Worm (Caenorhabditis elegans) whole organism, L4 larva: ENCODE results near the gene dex-1.

Source experiments
- F10B5.3 ChIP-seq: sonication (generic microtip); optimal IDR thresholded peaks from 2 replicates; lab custom pipeline; 2016; ENCODE audit warnings: mild to moderate bottlenecking, missing genetic modification characterization, missing compliant biosample characterization
- F26F4.8 ChIP-seq: fragments of 200-800 bp; sonication (Bioruptor generic); conservative IDR thresholded peaks from 2 replicates; pipeline ENCODE4 v1.3.6; 2022; ENCODE audit warnings: missing genetic modification characterization, missing compliant biosample characterization
- F37D6.2 ChIP-seq: sonication (generic microtip); optimal IDR thresholded peaks from 2 replicates; lab custom pipeline; 2016; ENCODE audit warnings: mild to moderate bottlenecking, missing genetic modification characterization, missing compliant biosample characterization
- R02D3.7 ChIP-seq: fragments of 150-350 bp; sonication (generic microtip); optimal IDR thresholded peaks from 3 replicates; lab custom pipeline; 2014; ENCODE audit warnings: missing biosample characterization, missing genetic modification characterization
- T20F7.1 ChIP-seq: fragments of 200-800 bp; sonication (Bioruptor generic); optimal IDR thresholded peaks from 2 replicates; lab custom pipeline; 2018; ENCODE audit warnings: mild to moderate bottlenecking, missing genetic modification characterization, missing compliant biosample characterization
- Y105C5A.15 ChIP-seq: fragments of 200-800 bp; sonication (Bioruptor generic); IDR thresholded peaks from 2 replicates; pipeline ENCODE4 v1.3.6; 2022; ENCODE audit warnings: missing genetic modification characterization, missing compliant biosample characterization
- Y48G9A.11 ChIP-seq: fragments of 200-800 bp; sonication (Bioruptor generic); IDR thresholded peaks from 2 replicates; pipeline ENCODE4 v1.3.6; 2022; ENCODE audit warnings: missing genetic modification reagents, missing genetic modification characterization, missing compliant biosample characterization
- aly-2 ChIP-seq: sonication (generic microtip); optimal IDR thresholded peaks from 2 replicates; lab custom pipeline; 2018; ENCODE audit warnings: missing biosample characterization, missing genetic modification characterization
- arid-1 ChIP-seq: fragments of 200-800 bp; sonication (Bioruptor generic); conservative IDR thresholded peaks from 2 replicates; pipeline ENCODE4 v1.3.6; 2022; ENCODE audit warnings: missing genetic modification reagents, missing genetic modification characterization, missing compliant biosample characterization
- attf-4 ChIP-seq: sonication (generic microtip); optimal IDR thresholded peaks from 3 replicates; lab custom pipeline; 2017; ENCODE audit warnings: missing biosample characterization, missing genetic modification characterization
- ceh-28 ChIP-seq: fragments of 150-350 bp; optimal IDR thresholded peaks from 2 replicates; lab custom pipeline; 2014; ENCODE audit warnings: missing biosample characterization, missing genetic modification reagents, missing genetic modification characterization
- ceh-32 ChIP-seq: sonication (generic microtip); optimal IDR thresholded peaks from 2 replicates; lab custom pipeline; 2016; ENCODE audit warnings: mild to moderate bottlenecking, missing genetic modification characterization, missing compliant biosample characterization; ENCODE audit not compliant: poor library complexity
- ces-1 ChIP-seq: fragments of 150-350 bp; sonication (generic microtip); optimal IDR thresholded peaks from 4 replicates; lab custom pipeline; 2014; ENCODE audit warnings: missing biosample characterization, missing genetic modification reagents, missing genetic modification characterization
- ctbp-1 ChIP-seq: fragments of 200-800 bp; sonication (Bioruptor generic); IDR thresholded peaks from 2 replicates; pipeline ENCODE4 v1.3.6; 2022; ENCODE audit warnings: missing genetic modification reagents, missing genetic modification characterization, missing compliant biosample characterization
- daf-12 ChIP-seq: fragments of 150-350 bp; optimal IDR thresholded peaks from 2 replicates; lab custom pipeline; 2014; ENCODE audit warnings: missing biosample characterization, missing genetic modification reagents, missing genetic modification characterization
- daf-8 ChIP-seq: fragments of 200-800 bp; sonication (Bioruptor generic); IDR thresholded peaks from 2 replicates; pipeline ENCODE4 v1.3.6; 2022; ENCODE audit warnings: missing genetic modification characterization, missing compliant biosample characterization
- dmd-8 ChIP-seq: fragments of 200-800 bp; sonication (Bioruptor generic); IDR thresholded peaks from 2 replicates; pipeline ENCODE4 v1.3.6; 2022; ENCODE audit warnings: missing genetic modification characterization, missing compliant biosample characterization
- dmd-9 ChIP-seq: fragments of 200-800 bp; sonication (Bioruptor generic); IDR thresholded peaks from 2 replicates; pipeline ENCODE4 v1.3.6; 2022; ENCODE audit warnings: missing genetic modification reagents, missing genetic modification characterization, missing compliant biosample characterization
- dve-1 ChIP-seq: sonication (generic microtip); optimal IDR thresholded peaks from 2 replicates; lab custom pipeline; 2017; ENCODE audit warnings: antibody characterized with exemption, mild to moderate bottlenecking, missing genetic modification characterization, missing compliant biosample characterization; ENCODE audit not compliant: insufficient read depth
- fkh-10 ChIP-seq: fragments of 150-350 bp; optimal IDR thresholded peaks from 2 replicates; lab custom pipeline; 2014; ENCODE audit warnings: missing biosample characterization, missing genetic modification reagents, missing genetic modification characterization
- fos-1 ChIP-seq: fragments of 150-350 bp; optimal IDR thresholded peaks from 2 replicates; lab custom pipeline; 2014; ENCODE audit warnings: missing biosample characterization, missing genetic modification characterization
- hlh-11 ChIP-seq: fragments of 200-800 bp; sonication (Bioruptor generic); optimal IDR thresholded peaks from 2 replicates; lab custom pipeline; 2018; ENCODE audit warnings: mild to moderate bottlenecking, missing genetic modification characterization, missing compliant biosample characterization
- hlh-30 ChIP-seq: sonication (generic microtip); optimal IDR thresholded peaks from 2 replicates; lab custom pipeline; 2017; ENCODE audit warnings: antibody characterized with exemption, mild to moderate bottlenecking, missing genetic modification characterization, missing compliant biosample characterization; ENCODE audit not compliant: insufficient read depth
- jun-1 ChIP-seq: fragments of 150-350 bp; optimal IDR thresholded peaks from 2 replicates; lab custom pipeline; 2014; ENCODE audit warnings: missing biosample characterization, missing genetic modification reagents, missing genetic modification characterization
- lin-29 ChIP-seq: fragments of 200-800 bp; sonication (Bioruptor generic); IDR thresholded peaks from 2 replicates; pipeline ENCODE4 v1.3.6; 2022; ENCODE audit warnings: missing genetic modification reagents, missing genetic modification characterization, missing compliant biosample characterization
- lin-38 ChIP-seq: fragments of 200-800 bp; sonication (Bioruptor generic); IDR thresholded peaks from 2 replicates; pipeline ENCODE4 v1.3.6; 2022; ENCODE audit warnings: missing genetic modification reagents, missing genetic modification characterization, missing compliant biosample characterization
- lin-39 ChIP-seq: fragments of 150-350 bp; optimal IDR thresholded peaks from 2 replicates; lab custom pipeline; 2014; ENCODE audit warnings: missing biosample characterization, missing genetic modification reagents, missing genetic modification characterization
- lsy-2 ChIP-seq, 2 experiments: fragments of 150-350 bp in 1 of 2; sonication (generic microtip) in 1 of 2; optimal IDR thresholded peaks; 2 replicates each; lab custom pipeline; 2014 to 2017; ENCODE audit warnings: missing biosample characterization in 2 of 2, missing genetic modification characterization in 2 of 2
- madf-5 ChIP-seq, 2 experiments: fragments of 200-800 bp; sonication (Bioruptor generic); IDR thresholded peaks; 2 replicates each; pipeline ENCODE4 v1.3.6; 2022; ENCODE audit warnings: missing compliant biosample characterization in 2 of 2, missing genetic modification characterization in 2 of 2
- mdt-29 ChIP-seq: fragments of 200-800 bp; sonication (Bioruptor generic); IDR thresholded peaks from 2 replicates; pipeline ENCODE4 v1.3.6; 2022; ENCODE audit warnings: missing genetic modification reagents, missing genetic modification characterization, missing compliant biosample characterization
- mep-1 ChIP-seq: fragments of 150-350 bp; sonication (generic microtip); optimal IDR thresholded peaks from 3 replicates; lab custom pipeline; 2014; ENCODE audit warnings: missing biosample characterization, missing genetic modification characterization
- mxl-2 ChIP-seq: fragments of 200-800 bp; sonication (Bioruptor generic); conservative IDR thresholded peaks from 2 replicates; pipeline ENCODE4 v1.3.6; 2022; ENCODE audit warnings: missing genetic modification reagents, missing genetic modification characterization, missing compliant biosample characterization
- mxl-3 ChIP-seq: fragments of 200-800 bp; sonication (Bioruptor generic); optimal IDR thresholded peaks from 2 replicates; lab custom pipeline; 2018; ENCODE audit warnings: mild to moderate bottlenecking, missing genetic modification characterization, missing compliant biosample characterization
- nhr-11 ChIP-seq: fragments of 150-350 bp; optimal IDR thresholded peaks from 2 replicates; lab custom pipeline; 2014; ENCODE audit warnings: missing biosample characterization, missing genetic modification characterization
- nhr-111 ChIP-seq: fragments of 200-800 bp; sonication (Bioruptor generic); optimal IDR thresholded peaks from 2 replicates; lab custom pipeline; 2018; ENCODE audit warnings: mild to moderate bottlenecking, missing genetic modification characterization, missing compliant biosample characterization
- nhr-28 ChIP-seq: fragments of 150-350 bp; optimal IDR thresholded peaks from 2 replicates; lab custom pipeline; 2014; ENCODE audit warnings: missing biosample characterization, missing genetic modification characterization
- nhr-42 ChIP-seq: fragments of 200-800 bp; sonication (Bioruptor generic); IDR thresholded peaks from 2 replicates; pipeline ENCODE4 v1.3.6; 2022; ENCODE audit warnings: missing genetic modification characterization, missing compliant biosample characterization
- nhr-48 ChIP-seq: sonication (generic microtip); optimal IDR thresholded peaks from 2 replicates; lab custom pipeline; 2016; ENCODE audit warnings: mild to moderate bottlenecking, missing genetic modification characterization, missing compliant biosample characterization
- nhr-6 ChIP-seq: fragments of 150-350 bp; optimal IDR thresholded peaks from 2 replicates; lab custom pipeline; 2014; ENCODE audit warnings: missing biosample characterization, missing genetic modification characterization
- saeg-2 ChIP-seq: fragments of 200-800 bp; sonication (Bioruptor generic); IDR thresholded peaks from 2 replicates; pipeline ENCODE4 v1.3.6; 2022; ENCODE audit warnings: missing genetic modification reagents, missing genetic modification characterization, missing compliant biosample characterization
- spr-3 ChIP-seq: fragments of 200-800 bp; sonication (Bioruptor generic); optimal IDR thresholded peaks from 2 replicates; lab custom pipeline; 2018; ENCODE audit warnings: mild to moderate bottlenecking, missing genetic modification characterization, missing compliant biosample characterization
- tag-97 ChIP-seq: fragments of 200-800 bp; sonication (Bioruptor generic); IDR thresholded peaks from 2 replicates; pipeline ENCODE4 v1.3.6; 2022; ENCODE audit warnings: missing genetic modification characterization, missing compliant biosample characterization
- tra-1 ChIP-seq: fragments of 200-800 bp; sonication (Bioruptor generic); IDR thresholded peaks from 2 replicates; pipeline ENCODE4 v1.3.6; 2022; ENCODE audit warnings: missing genetic modification reagents, missing genetic modification characterization, missing compliant biosample characterization
- unc-39 ChIP-seq: sonication (generic microtip); optimal IDR thresholded peaks from 2 replicates; lab custom pipeline; 2017; ENCODE audit warnings: missing biosample characterization, missing genetic modification characterization
- unc-62 ChIP-seq, 3 experiments: fragments of 150-350 bp in 1 of 3; sonication (generic microtip); optimal IDR thresholded peaks in 2 of 3; peaks in 1 of 3; 1 replicate in 1 of 3; 2 replicates in 2 of 3; lab custom pipeline; 2014 to 2017; ENCODE audit warnings: missing biosample characterization in 3 of 3, missing genetic modification characterization in 3 of 3, missing genetic modification reagents in 3 of 3, missing genotype in 1 of 3
- zag-1 ChIP-seq: fragments of 150-350 bp; optimal IDR thresholded peaks from 2 replicates; lab custom pipeline; 2014; ENCODE audit warnings: missing biosample characterization, missing genetic modification characterization
- zfp-2 ChIP-seq: sonication (generic microtip); optimal IDR thresholded peaks from 2 replicates; lab custom pipeline; 2016; ENCODE audit warnings: mild to moderate bottlenecking, missing genetic modification characterization, missing compliant biosample characterization
- zfp-3 ChIP-seq: fragments of 200-800 bp; sonication (Bioruptor generic); conservative IDR thresholded peaks from 2 replicates; pipeline ENCODE4 v1.3.6; 2022; ENCODE audit warnings: missing genetic modification reagents, missing genetic modification characterization, missing compliant biosample characterization
- zip-11 ChIP-seq: fragments of 200-800 bp; sonication (Bioruptor generic); IDR thresholded peaks from 2 replicates; pipeline ENCODE4 v1.3.6; 2022; ENCODE audit warnings: missing genetic modification characterization, missing compliant biosample characterization
- zip-2 ChIP-seq: fragments of 150-350 bp; optimal IDR thresholded peaks from 2 replicates; lab custom pipeline; 2014; ENCODE audit warnings: missing biosample characterization, missing genetic modification characterization
- ztf-11 ChIP-seq: fragments of 150-350 bp; optimal IDR thresholded peaks from 2 replicates; lab custom pipeline; 2014; ENCODE audit warnings: missing biosample characterization, missing genetic modification characterization
- ztf-7 ChIP-seq: fragments of 150-350 bp; optimal IDR thresholded peaks from 2 replicates; lab custom pipeline; 2014; ENCODE audit warnings: missing biosample characterization, missing genetic modification characterization

Gene dex-1

DNA sequence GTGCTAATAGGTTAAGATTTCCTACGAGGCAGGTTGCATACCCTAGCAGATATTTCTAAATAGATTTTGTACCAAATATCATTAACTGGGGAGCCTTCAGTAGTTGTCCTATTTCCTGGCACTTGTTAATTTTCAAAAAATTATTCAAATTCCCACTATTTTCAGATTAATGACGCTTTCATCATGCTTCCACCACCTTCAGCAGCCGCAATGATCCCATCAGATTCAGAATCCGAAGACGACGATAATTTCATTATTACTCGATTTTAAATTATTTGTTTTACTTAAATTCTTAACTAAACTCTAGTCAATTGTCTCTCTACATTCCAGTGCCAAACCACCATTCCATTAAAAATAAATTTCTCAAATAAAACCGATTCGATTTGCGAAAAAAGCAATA is 24.9 kb downstream of the dex-1 start:
- TF ChIP-seq zfp-2 (tag; lab: Kevin White, UChicago) (no peak), nhr-28 (tag; lab: Kevin White, UChicago) (no peak), dve-1 (tag; lab: Kevin White, UChicago) (peak; percentile 62), unc-39 (tag; lab: Kevin White, UChicago) (no peak), lin-38 (no peak; the same call in 1 of the 2 replicates), unc-62 (GFP tag; optimal IDR thresholded peaks at IDR 0.05 in 1 of 2; lab: Kevin White, UChicago) (no peak), unc-62 (tag; optimal IDR thresholded peaks at IDR 0.05; lab: Kevin White, UChicago) (no peak), dmd-8 (no peak), fos-1 (tag; lab: Kevin White, UChicago) (no peak), zip-2 (tag; lab: Kevin White, UChicago) (no peak), daf-12 (tag; lab: Kevin White, UChicago) (no peak), ctbp-1 (GFP tag; lab: Robert Waterston, UW) (no peak), lsy-2 (tag; optimal IDR thresholded peaks at IDR 0.05; lab: Kevin White, UChicago) (peak in 1 of 2 experiments; percentile 7), R02D3.7 (tag; lab: Kevin White, UChicago) (no peak), aly-2 (no peak), saeg-2 (GFP tag; lab: Robert Waterston, UW) (no peak), ceh-28 (no peak), T20F7.1 (GFP tag; lab: Kevin White, UChicago) (peak; percentile 12), ces-1 (GFP tag; lab: Kevin White, UChicago) (no peak), mdt-29 (peak; percentile 43; the same call in 1 of the 2 replicates), zfp-3 (GFP tag; lab: Robert Waterston, UW) (peak; percentile 90), nhr-11 (no peak), ceh-32 (tag; lab: Kevin White, UChicago) (no peak), arid-1 (no peak), lin-39 (tag; lab: Kevin White, UChicago) (no peak), daf-8 (GFP tag; lab: Robert Waterston, UW) (no peak), spr-3 (GFP tag; lab: Kevin White, UChicago) (no peak), F10B5.3 (tag; lab: Kevin White, UChicago) (no peak), mxl-2 (GFP tag; lab: Robert Waterston, UW) (no peak), fkh-10 (GFP tag; lab: Kevin White, UChicago) (no peak), nhr-6 (tag; lab: Kevin White, UChicago) (peak; percentile 22), attf-4 (tag; lab: Kevin White, UChicago) (no peak), tag-97 (GFP tag; lab: Robert Waterston, UW) (no peak), dmd-9 (GFP tag; lab: Robert Waterston, UW) (no peak), zag-1 (tag; lab: Kevin White, UChicago) (no peak), hlh-30 (tag; lab: Kevin White, UChicago) (no peak), mxl-3 (no peak), hlh-11 (tag; lab: Kevin White, UChicago) (no peak), F26F4.8 (GFP tag; lab: Robert Waterston, UW) (no peak), madf-5 (GFP tag; IDR thresholded peaks at IDR 0.05; lab: Robert Waterston, UW) (no peak), tra-1 (GFP tag; lab: Robert Waterston, UW) (0 out of 2 replicates have a peak, but pooled peaks have one; percentile 20), Y48G9A.11 (GFP tag; lab: Robert Waterston, UW) (no peak), lin-29 (GFP tag; lab: Robert Waterston, UW) (no peak), jun-1 (tag; lab: Kevin White, UChicago) (no peak), nhr-42 (GFP tag; lab: Robert Waterston, UW) (no peak), Y105C5A.15 (GFP tag; lab: Robert Waterston, UW) (no peak), ztf-11 (tag; lab: Kevin White, UChicago) (no peak), zip-11 (GFP tag; lab: Robert Waterston, UW) (no peak), nhr-111 (GFP tag; lab: Kevin White, UChicago) (no peak), nhr-48 (tag; lab: Kevin White, UChicago) (no peak), F37D6.2 (tag; lab: Kevin White, UChicago) (no peak), mep-1 (peak; percentile 53), ztf-7 (tag; lab: Kevin White, UChicago) (no peak)
